Worm (Caenorhabditis elegans): ENCODE data around the gene btb-22.

DNA sequence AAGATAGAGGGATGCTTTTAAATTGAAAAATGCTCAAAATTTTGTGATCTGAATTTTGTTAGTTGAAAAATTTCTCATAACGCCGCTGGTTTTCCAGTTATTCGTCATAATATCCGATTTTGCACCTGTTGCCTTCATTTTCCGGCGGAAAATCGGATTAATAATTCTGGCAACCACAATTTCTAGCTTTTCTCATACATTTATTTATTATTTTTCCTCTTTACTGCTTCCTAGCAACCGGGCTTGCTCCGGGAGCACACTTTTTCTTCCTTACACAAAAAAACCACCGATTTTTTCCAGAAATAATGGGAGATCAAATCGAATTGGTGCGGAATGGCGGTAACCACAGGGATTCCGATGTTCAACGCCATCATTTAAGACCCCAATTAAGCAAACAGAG is 32.2 kb upstream of the btb-22 start, which contains the start of gene F02E11.7:
- TF ChIP-seq lin-13 (GFP tag; optimal IDR thresholded peaks at IDR 0.05) (no peak), unc-62 (GFP tag; optimal IDR thresholded peaks at IDR 0.05 in 1 of 2) (no peak), unc-62 (tag; optimal IDR thresholded peaks at IDR 0.05) (no peak), lsy-2 (tag; optimal IDR thresholded peaks at IDR 0.05) (no peak), mes-2 (tag; optimal IDR thresholded peaks at IDR 0.05; ENCODE audit: poor library complexity, severe bottlenecking) (no peak), pqm-1 (tag; optimal IDR thresholded peaks at IDR 0.05) (no peak), unc-39 (tag; optimal IDR thresholded peaks at IDR 0.05) (no peak), Y48G9A.11 (GFP tag; IDR thresholded peaks at IDR 0.05) (no peak)
